Worm (Caenorhabditis elegans) whole organism, L4 larva: ENCODE measurements around the gene srbc-40.
A peak's percentile ranks its signal among the peaks of the same experiment; 100 is the strongest.

ENCODE experiments used
- F26F4.8 ChIP-seq: fragments of 200-800 bp; sonication (Bioruptor generic); conservative IDR thresholded peaks from 2 replicates; pipeline ENCODE4 v1.3.6; 2022; ENCODE audit warnings: missing genetic modification characterization, missing compliant biosample characterization
- F37D6.2 ChIP-seq: sonication (generic microtip); optimal IDR thresholded peaks from 2 replicates; lab custom pipeline; 2016; ENCODE audit warnings: mild to moderate bottlenecking, missing genetic modification characterization, missing compliant biosample characterization
- F44E2.7 ChIP-seq: fragments of 200-800 bp; sonication (Bioruptor generic); IDR thresholded peaks from 2 replicates; pipeline ENCODE4 v2.1.2; 2022; ENCODE audit warnings: missing genetic modification characterization, missing compliant biosample characterization
- T20F7.1 ChIP-seq: fragments of 200-800 bp; sonication (Bioruptor generic); optimal IDR thresholded peaks from 2 replicates; lab custom pipeline; 2018; ENCODE audit warnings: mild to moderate bottlenecking, missing genetic modification characterization, missing compliant biosample characterization
- T26A8.4 ChIP-seq: fragments of 200-800 bp; sonication (Bioruptor generic); IDR thresholded peaks from 2 replicates; pipeline ENCODE4 v1.3.6; 2022; ENCODE audit warnings: missing genetic modification characterization, missing compliant biosample characterization
- Y48G9A.11 ChIP-seq: fragments of 200-800 bp; sonication (Bioruptor generic); IDR thresholded peaks from 2 replicates; pipeline ENCODE4 v1.3.6; 2022; ENCODE audit warnings: missing genetic modification reagents, missing genetic modification characterization, missing compliant biosample characterization
- Y75B8A.6 ChIP-seq: fragments of 200-800 bp; sonication (Bioruptor generic); IDR thresholded peaks from 2 replicates; pipeline ENCODE4 v1.3.6; 2022; ENCODE audit warnings: missing genetic modification reagents, missing genetic modification characterization, missing compliant biosample characterization
- aha-1 ChIP-seq: fragments of 150-350 bp; peaks from one replicate; lab custom pipeline; 2014; ENCODE audit warnings: missing biosample characterization, missing genetic modification characterization
- aly-2 ChIP-seq: sonication (generic microtip); optimal IDR thresholded peaks from 2 replicates; lab custom pipeline; 2018; ENCODE audit warnings: missing biosample characterization, missing genetic modification characterization
- attf-4 ChIP-seq: sonication (generic microtip); optimal IDR thresholded peaks from 3 replicates; lab custom pipeline; 2017; ENCODE audit warnings: missing biosample characterization, missing genetic modification characterization
- ceh-28 ChIP-seq: fragments of 150-350 bp; optimal IDR thresholded peaks from 2 replicates; lab custom pipeline; 2014; ENCODE audit warnings: missing biosample characterization, missing genetic modification reagents, missing genetic modification characterization
- ceh-32 ChIP-seq: sonication (generic microtip); optimal IDR thresholded peaks from 2 replicates; lab custom pipeline; 2016; ENCODE audit warnings: mild to moderate bottlenecking, missing genetic modification characterization, missing compliant biosample characterization; ENCODE audit not compliant: poor library complexity
- ces-1 ChIP-seq: fragments of 150-350 bp; sonication (generic microtip); optimal IDR thresholded peaks from 4 replicates; lab custom pipeline; 2014; ENCODE audit warnings: missing biosample characterization, missing genetic modification reagents, missing genetic modification characterization
- ctbp-1 ChIP-seq: fragments of 200-800 bp; sonication (Bioruptor generic); IDR thresholded peaks from 2 replicates; pipeline ENCODE4 v1.3.6; 2022; ENCODE audit warnings: missing genetic modification reagents, missing genetic modification characterization, missing compliant biosample characterization
- daf-12 ChIP-seq: fragments of 150-350 bp; optimal IDR thresholded peaks from 2 replicates; lab custom pipeline; 2014; ENCODE audit warnings: missing biosample characterization, missing genetic modification reagents, missing genetic modification characterization
- daf-8 ChIP-seq: fragments of 200-800 bp; sonication (Bioruptor generic); IDR thresholded peaks from 2 replicates; pipeline ENCODE4 v1.3.6; 2022; ENCODE audit warnings: missing genetic modification characterization, missing compliant biosample characterization
- dmd-9 ChIP-seq: fragments of 200-800 bp; sonication (Bioruptor generic); IDR thresholded peaks from 2 replicates; pipeline ENCODE4 v1.3.6; 2022; ENCODE audit warnings: missing genetic modification reagents, missing genetic modification characterization, missing compliant biosample characterization
- dve-1 ChIP-seq: sonication (generic microtip); optimal IDR thresholded peaks from 2 replicates; lab custom pipeline; 2017; ENCODE audit warnings: antibody characterized with exemption, mild to moderate bottlenecking, missing genetic modification characterization, missing compliant biosample characterization; ENCODE audit not compliant: insufficient read depth
- egl-43 ChIP-seq: fragments of 200-800 bp; sonication (Bioruptor generic); IDR thresholded peaks from 2 replicates; pipeline ENCODE4 v1.3.6; 2022; ENCODE audit warnings: missing genetic modification reagents, missing genetic modification characterization, missing compliant biosample characterization
- fos-1 ChIP-seq: fragments of 150-350 bp; optimal IDR thresholded peaks from 2 replicates; lab custom pipeline; 2014; ENCODE audit warnings: missing biosample characterization, missing genetic modification characterization
- hlh-11 ChIP-seq: fragments of 200-800 bp; sonication (Bioruptor generic); optimal IDR thresholded peaks from 2 replicates; lab custom pipeline; 2018; ENCODE audit warnings: mild to moderate bottlenecking, missing genetic modification characterization, missing compliant biosample characterization
- hlh-30 ChIP-seq: sonication (generic microtip); optimal IDR thresholded peaks from 2 replicates; lab custom pipeline; 2017; ENCODE audit warnings: antibody characterized with exemption, mild to moderate bottlenecking, missing genetic modification characterization, missing compliant biosample characterization; ENCODE audit not compliant: insufficient read depth
- jun-1 ChIP-seq: fragments of 150-350 bp; optimal IDR thresholded peaks from 2 replicates; lab custom pipeline; 2014; ENCODE audit warnings: missing biosample characterization, missing genetic modification reagents, missing genetic modification characterization
- lin-1 ChIP-seq: fragments of 200-800 bp; sonication (Bioruptor generic); IDR thresholded peaks from 2 replicates; pipeline ENCODE4 v1.3.6; 2022; ENCODE audit warnings: missing genetic modification reagents, missing genetic modification characterization, missing compliant biosample characterization
- lin-13 ChIP-seq: fragments of 150-350 bp; optimal IDR thresholded peaks from 2 replicates; lab custom pipeline; 2014; ENCODE audit warnings: missing biosample characterization, missing genetic modification reagents, missing genetic modification characterization
- lin-15B ChIP-seq: fragments of 150-350 bp; sonication (generic microtip); optimal IDR thresholded peaks from 3 replicates; lab custom pipeline; 2014; ENCODE audit warnings: missing biosample characterization, missing genetic modification characterization
- lin-29 ChIP-seq: fragments of 200-800 bp; sonication (Bioruptor generic); IDR thresholded peaks from 2 replicates; pipeline ENCODE4 v1.3.6; 2022; ENCODE audit warnings: missing genetic modification reagents, missing genetic modification characterization, missing compliant biosample characterization
- lin-39 ChIP-seq: fragments of 150-350 bp; optimal IDR thresholded peaks from 2 replicates; lab custom pipeline; 2014; ENCODE audit warnings: missing biosample characterization, missing genetic modification reagents, missing genetic modification characterization
- lsy-2 ChIP-seq, 2 experiments: fragments of 150-350 bp in 1 of 2; sonication (generic microtip) in 1 of 2; optimal IDR thresholded peaks; 2 replicates each; lab custom pipeline; 2014 to 2017; ENCODE audit warnings: missing biosample characterization in 2 of 2, missing genetic modification characterization in 2 of 2
- mdl-1 ChIP-seq, 2 experiments: fragments of 150-350 bp in 1 of 2; sonication (generic microtip) in 1 of 2; optimal IDR thresholded peaks; 2 replicates each; lab custom pipeline; 2014 to 2017; ENCODE audit warnings: missing biosample characterization in 2 of 2, missing genetic modification characterization in 2 of 2
- mxl-2 ChIP-seq: fragments of 200-800 bp; sonication (Bioruptor generic); conservative IDR thresholded peaks from 2 replicates; pipeline ENCODE4 v1.3.6; 2022; ENCODE audit warnings: missing genetic modification reagents, missing genetic modification characterization, missing compliant biosample characterization
- nhr-102 ChIP-seq: sonication (generic microtip); optimal IDR thresholded peaks from 2 replicates; lab custom pipeline; 2016; ENCODE audit warnings: mild to moderate bottlenecking, missing genetic modification characterization, moderate library complexity, missing compliant biosample characterization
- nhr-11 ChIP-seq: fragments of 150-350 bp; optimal IDR thresholded peaks from 2 replicates; lab custom pipeline; 2014; ENCODE audit warnings: missing biosample characterization, missing genetic modification characterization
- nhr-111 ChIP-seq: fragments of 200-800 bp; sonication (Bioruptor generic); optimal IDR thresholded peaks from 2 replicates; lab custom pipeline; 2018; ENCODE audit warnings: mild to moderate bottlenecking, missing genetic modification characterization, missing compliant biosample characterization
- nhr-28 ChIP-seq: fragments of 150-350 bp; optimal IDR thresholded peaks from 2 replicates; lab custom pipeline; 2014; ENCODE audit warnings: missing biosample characterization, missing genetic modification characterization
- nhr-42 ChIP-seq: fragments of 200-800 bp; sonication (Bioruptor generic); IDR thresholded peaks from 2 replicates; pipeline ENCODE4 v1.3.6; 2022; ENCODE audit warnings: missing genetic modification characterization, missing compliant biosample characterization
- nhr-48 ChIP-seq: sonication (generic microtip); optimal IDR thresholded peaks from 2 replicates; lab custom pipeline; 2016; ENCODE audit warnings: mild to moderate bottlenecking, missing genetic modification characterization, missing compliant biosample characterization
- nhr-76 ChIP-seq: fragments of 150-350 bp; optimal IDR thresholded peaks from 2 replicates; lab custom pipeline; 2014; ENCODE audit warnings: missing biosample characterization, missing genetic modification characterization
- nhr-77 ChIP-seq: fragments of 150-350 bp; optimal IDR thresholded peaks from 2 replicates; lab custom pipeline; 2014; ENCODE audit warnings: missing biosample characterization, missing genetic modification characterization
- pha-4 ChIP-seq, 2 experiments: fragments of 150-350 bp in 1 of 2; fragments of 200-800 bp in 1 of 2; sonication (Bioruptor generic) in 1 of 2; IDR thresholded peaks in 1 of 2; optimal IDR thresholded peaks in 1 of 2; 2 replicates each; pipeline versions ENCODE4 v1.3.6 to Lab custom; 2014 to 2022; ENCODE audit warnings: missing genetic modification characterization in 2 of 2, missing genetic modification reagents in 2 of 2, missing biosample characterization in 1 of 2, missing compliant biosample characterization in 1 of 2
- php-3 ChIP-seq: fragments of 200-800 bp; sonication (Bioruptor generic); IDR thresholded peaks from 2 replicates; pipeline ENCODE4 v1.3.6; 2022; ENCODE audit warnings: missing genetic modification reagents, missing genetic modification characterization, missing compliant biosample characterization
- saeg-2 ChIP-seq: fragments of 200-800 bp; sonication (Bioruptor generic); IDR thresholded peaks from 2 replicates; pipeline ENCODE4 v1.3.6; 2022; ENCODE audit warnings: missing genetic modification reagents, missing genetic modification characterization, missing compliant biosample characterization
- spr-1 ChIP-seq: sonication (generic microtip); optimal IDR thresholded peaks from 2 replicates; lab custom pipeline; 2016; ENCODE audit warnings: mild to moderate bottlenecking, missing genetic modification characterization, missing compliant biosample characterization
- spr-3 ChIP-seq: fragments of 200-800 bp; sonication (Bioruptor generic); optimal IDR thresholded peaks from 2 replicates; lab custom pipeline; 2018; ENCODE audit warnings: mild to moderate bottlenecking, missing genetic modification characterization, missing compliant biosample characterization
- unc-130 ChIP-seq: sonication (generic microtip); optimal IDR thresholded peaks from 2 replicates; lab custom pipeline; 2016; ENCODE audit warnings: missing genetic modification reagents, missing genetic modification characterization, missing compliant biosample characterization
- unc-62 ChIP-seq, 3 experiments: fragments of 150-350 bp in 1 of 3; sonication (generic microtip); optimal IDR thresholded peaks in 2 of 3; peaks in 1 of 3; 1 replicate in 1 of 3; 2 replicates in 2 of 3; lab custom pipeline; 2014 to 2017; ENCODE audit warnings: missing biosample characterization in 3 of 3, missing genetic modification characterization in 3 of 3, missing genetic modification reagents in 3 of 3, missing genotype in 1 of 3
- zfp-2 ChIP-seq: sonication (generic microtip); optimal IDR thresholded peaks from 2 replicates; lab custom pipeline; 2016; ENCODE audit warnings: mild to moderate bottlenecking, missing genetic modification characterization, missing compliant biosample characterization
- zip-2 ChIP-seq: fragments of 150-350 bp; optimal IDR thresholded peaks from 2 replicates; lab custom pipeline; 2014; ENCODE audit warnings: missing biosample characterization, missing genetic modification characterization
- ztf-7 ChIP-seq: fragments of 150-350 bp; optimal IDR thresholded peaks from 2 replicates; lab custom pipeline; 2014; ENCODE audit warnings: missing biosample characterization, missing genetic modification characterization

srbc-40 gene

ce11 chrV:728822-729493 lies 9.3 kb upstream of the srbc-40 start:
- TF ChIP-seq hlh-11 (tag; lab: Kevin White, UChicago) (peak; percentile 94), lin-1 (GFP tag; lab: Robert Waterston, UW) (no peak), fos-1 (tag; lab: Kevin White, UChicago) (no peak), unc-62 (GFP tag; optimal IDR thresholded peaks at IDR 0.05 in 1 of 2; lab: Kevin White, UChicago) (no peak), unc-62 (tag; optimal IDR thresholded peaks at IDR 0.05; lab: Kevin White, UChicago) (no peak), F26F4.8 (GFP tag; lab: Robert Waterston, UW) (no peak), ces-1 (no peak), ctbp-1 (GFP tag; lab: Robert Waterston, UW) (0 out of 2 replicates have a peak, but pooled peaks have one; percentile 5), egl-43 (0 out of 2 replicates have a peak, but pooled peaks have one; percentile 4), nhr-76 (no peak), lin-39 (tag; lab: Kevin White, UChicago) (no peak), zfp-2 (tag; lab: Kevin White, UChicago) (no peak), pha-4 (GFP tag; IDR thresholded peaks at IDR 0.05; lab: Robert Waterston, UW) (0 out of 2 replicates have a peak, but pooled peaks have one; percentile 14), pha-4 (tag; optimal IDR thresholded peaks at IDR 0.05; lab: Kevin White, UChicago) (no peak), ztf-7 (tag; lab: Kevin White, UChicago) (no peak), lin-15B (tag; lab: Kevin White, UChicago) (no peak), F37D6.2 (tag; lab: Kevin White, UChicago) (no peak), nhr-11 (tag; lab: Kevin White, UChicago) (peak; percentile 69), T20F7.1 (GFP tag; lab: Kevin White, UChicago) (peak; percentile 23), nhr-42 (no peak), jun-1 (tag; lab: Kevin White, UChicago) (no peak), dve-1 (tag; lab: Kevin White, UChicago) (peak; percentile 96), aha-1 (tag; lab: Kevin White, UChicago) (peak; percentile 98), lin-29 (GFP tag; lab: Robert Waterston, UW) (no peak), php-3 (GFP tag; lab: Robert Waterston, UW) (no peak), T26A8.4 (GFP tag; lab: Robert Waterston, UW) (peak; percentile 39; the same call in 1 of the 2 replicates), spr-3 (no peak), nhr-48 (tag; lab: Kevin White, UChicago) (peak; percentile 64), ceh-28 (tag; lab: Kevin White, UChicago) (no peak), attf-4 (no peak), saeg-2 (GFP tag; lab: Robert Waterston, UW) (no peak), mdl-1 (tag; optimal IDR thresholded peaks at IDR 0.05; lab: Kevin White, UChicago) (peak; percentile 26 to 81), lsy-2 (tag; optimal IDR thresholded peaks at IDR 0.05; lab: Kevin White, UChicago) (peak in 1 of 2 experiments; percentile 69), lin-13 (GFP tag; lab: Kevin White, UChicago) (no peak), dmd-9 (GFP tag; lab: Robert Waterston, UW) (0 out of 2 replicates have a peak, but pooled peaks have one; percentile 16), zip-2 (peak; percentile 15), F44E2.7 (no peak), nhr-102 (tag; lab: Kevin White, UChicago) (peak; percentile 18), nhr-111 (GFP tag; lab: Kevin White, UChicago) (peak; percentile 47), daf-12 (tag; lab: Kevin White, UChicago) (no peak), Y48G9A.11 (GFP tag; lab: Robert Waterston, UW) (0 out of 2 replicates have a peak, but pooled peaks have one; percentile 10), Y75B8A.6 (GFP tag; lab: Robert Waterston, UW) (0 out of 2 replicates have a peak, but pooled peaks have one; percentile 10), nhr-28 (tag; lab: Kevin White, UChicago) (peak; percentile 68), spr-1 (tag; lab: Kevin White, UChicago) (peak; percentile 57), ceh-32 (no peak), unc-130 (no peak), aly-2 (tag; lab: Kevin White, UChicago) (no peak), hlh-30 (tag; lab: Kevin White, UChicago) (peak; percentile 91), mxl-2 (no peak), daf-8 (no peak), nhr-77 (tag; lab: Kevin White, UChicago) (peak; percentile 64)
